Worm (Caenorhabditis elegans): ENCODE data around the gene Y45F10D.2.

The Y45F10D.2 gene

ce11 chrIV:13774578-13774977 is at the start of gene Y45F10D.2:
Gene Y45F10D.2, minus strand, starts transcription at chrIV:13774678.
- no peak for TF ChIP-seq elt-3 (tag; optimal IDR thresholded peaks at IDR 0.05)
- no peak for TF ChIP-seq unc-62 (GFP tag; optimal IDR thresholded peaks at IDR 0.05)
- no peak for TF ChIP-seq ztf-11 (tag; optimal IDR thresholded peaks at IDR 0.05)
- TF ChIP-seq snpc-4 (tag; optimal IDR thresholded peaks at IDR 0.05), result no peak
- no peak for TF ChIP-seq lin-15B (tag; optimal IDR thresholded peaks at IDR 0.05)
- no peak for TF ChIP-seq fkh-10 (GFP tag; optimal IDR thresholded peaks at IDR 0.05)
- TF ChIP-seq nhr-28 (tag; optimal IDR thresholded peaks at IDR 0.05), result no peak
- no peak for TF ChIP-seq nhr-11 (tag; optimal IDR thresholded peaks at IDR 0.05)
- no peak for TF ChIP-seq daf-12 (tag; optimal IDR thresholded peaks at IDR 0.05)
- TF ChIP-seq pqm-1 (tag; optimal IDR thresholded peaks at IDR 0.05), result no peak
- TF ChIP-seq unc-39 (tag; optimal IDR thresholded peaks at IDR 0.05), result no peak
- no peak for TF ChIP-seq sea-2 (GFP tag; optimal IDR thresholded peaks at IDR 0.05)
- no peak for TF ChIP-seq nhr-12 (tag; optimal IDR thresholded peaks at IDR 0.05)
- TF ChIP-seq ceh-28 (tag; optimal IDR thresholded peaks at IDR 0.05), result no peak
- no peak for TF ChIP-seq mdl-1 (tag; optimal IDR thresholded peaks at IDR 0.05)
- no peak for TF ChIP-seq egl-5 (tag; optimal IDR thresholded peaks at IDR 0.05)
- TF ChIP-seq tbx-2 (tag; optimal IDR thresholded peaks at IDR 0.05), result no peak

DNA sequence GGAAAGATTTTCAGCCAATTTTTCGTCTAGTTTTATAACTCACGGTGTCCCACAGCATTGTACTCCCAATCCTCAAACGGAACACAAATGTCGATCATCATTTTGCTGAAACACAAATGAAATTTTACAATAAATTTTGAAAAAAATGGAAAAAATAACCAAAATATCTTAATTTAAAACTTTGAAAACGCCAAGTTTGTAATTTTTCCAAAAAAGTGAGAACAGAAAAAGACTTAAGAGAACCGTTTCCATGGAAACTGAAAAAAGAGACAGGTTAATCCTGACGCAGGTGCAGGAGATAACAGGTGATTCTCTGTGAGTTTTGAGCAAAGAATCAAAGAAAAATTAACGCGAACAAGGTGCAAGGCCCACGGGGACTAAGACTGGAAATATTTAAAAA is 46.4 kb upstream of the Y45F10D.2 start, which contains the start of gene Y45F10D.15:
Y45F10D.15 (minus strand) TSS at position 101 of the 400 bp plus-strand sequence.
- TF ChIP-seq nhr-25 (tag; optimal IDR thresholded peaks at IDR 0.05) (no peak), egl-27 (tag; optimal IDR thresholded peaks at IDR 0.05) (no peak), nhr-77 (tag; optimal IDR thresholded peaks at IDR 0.05) (no peak), unc-39 (tag; optimal IDR thresholded peaks at IDR 0.05) (no peak), elt-1 (tag; optimal IDR thresholded peaks at IDR 0.05) (no peak), elt-3 (tag; optimal IDR thresholded peaks at IDR 0.05) (no peak), ZK546.5 (tag; optimal IDR thresholded peaks at IDR 0.05) (no peak), nhr-12 (tag; optimal IDR thresholded peaks at IDR 0.05) (no peak), tbx-2 (tag; optimal IDR thresholded peaks at IDR 0.05) (no peak), ceh-82 (tag; optimal IDR thresholded peaks at IDR 0.05) (no peak)

- TF ChIP-seq pha-4 (tag; optimal IDR thresholded peaks at IDR 0.05), result no peak
- TF ChIP-seq nhr-25 (tag; optimal IDR thresholded peaks at IDR 0.05), result peak; percentile 10
Measured at ce11 chrIV:13807724-13808123, 33.2 kb upstream of the Y45F10D.2 start, which contains the start of gene Y45F10D.14. Gene Y45F10D.14, minus strand, starts transcription at chrIV:13807824.

ce11 chrIV:13797859-13798374 is 23.4 kb upstream of the Y45F10D.2 start, which contains the start of gene Y45F10D.6:
Gene Y45F10D.6, minus strand, starts transcription at chrIV:13797909.
- no peak for TF ChIP-seq lsy-12 (tag; optimal IDR thresholded peaks at IDR 0.05)
- TF ChIP-seq nhr-28 (tag; optimal IDR thresholded peaks at IDR 0.05), result no peak
- TF ChIP-seq sea-2 (GFP tag; optimal IDR thresholded peaks at IDR 0.05), result no peak
- no peak for TF ChIP-seq ztf-4 (tag; optimal IDR thresholded peaks at IDR 0.05)
- TF ChIP-seq egl-27 (tag; optimal IDR thresholded peaks at IDR 0.05), result no peak
- TF ChIP-seq fkh-10 (GFP tag; optimal IDR thresholded peaks at IDR 0.05), result no peak
- no peak for TF ChIP-seq unc-39 (tag; optimal IDR thresholded peaks at IDR 0.05)

DNA sequence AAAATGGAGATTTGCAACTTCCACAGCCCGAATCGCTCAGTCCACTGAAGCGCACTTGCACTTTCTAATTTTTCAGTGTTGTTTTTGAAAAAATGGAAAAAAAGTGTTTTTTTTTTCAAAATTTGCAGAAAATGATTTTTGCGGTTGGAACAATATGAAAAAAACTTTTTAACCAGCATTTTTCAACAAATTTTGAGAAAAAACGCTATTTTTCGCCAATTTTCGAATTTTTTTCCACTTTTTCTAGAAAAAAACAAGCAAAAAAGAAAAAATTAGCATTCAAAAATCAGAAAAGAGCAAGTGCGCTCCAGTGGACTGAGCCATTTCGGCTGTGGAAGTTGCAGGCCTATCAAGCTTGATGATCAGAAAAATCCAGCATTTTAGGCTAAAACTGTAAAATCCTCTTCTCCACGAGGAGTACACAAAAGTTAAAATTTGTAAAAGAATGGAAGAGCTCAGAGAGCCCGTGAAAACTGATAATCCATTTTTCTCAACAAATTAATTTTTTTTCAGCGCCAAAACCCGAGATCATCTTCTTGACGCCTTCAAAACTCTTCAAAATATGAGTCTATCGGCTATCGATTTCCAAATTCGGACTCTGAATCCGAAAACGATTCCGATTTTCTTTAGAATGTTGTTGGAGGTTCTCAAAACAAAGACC is 20.9 kb upstream of the Y45F10D.2 start:
- TF ChIP-seq zag-1 (tag; optimal IDR thresholded peaks at IDR 0.05) (no peak), aly-2 (tag; optimal IDR thresholded peaks at IDR 0.05) (peak; percentile 83)

- TF ChIP-seq ZK546.5 (tag; optimal IDR thresholded peaks at IDR 0.05) (no peak), pqm-1 (tag; optimal IDR thresholded peaks at IDR 0.05) (peak; percentile 5), lin-15B (tag; optimal IDR thresholded peaks at IDR 0.05) (peak; percentile 81), nhr-67 (tag; optimal IDR thresholded peaks at IDR 0.05) (no peak), nfya-1 (tag; optimal IDR thresholded peaks at IDR 0.05; ENCODE audit: insufficient read depth) (peak; percentile 94), nhr-23 (tag; optimal IDR thresholded peaks at IDR 0.05) (peak; percentile 59), fkh-2 (tag; optimal IDR thresholded peaks at IDR 0.05) (no peak), pha-4 (tag; optimal IDR thresholded peaks at IDR 0.05) (peak; percentile 81), lsy-12 (tag; optimal IDR thresholded peaks at IDR 0.05) (peak; percentile 12), daf-12 (tag; optimal IDR thresholded peaks at IDR 0.05) (no peak), nhr-12 (tag; optimal IDR thresholded peaks at IDR 0.05) (no peak), ceh-9 (tag; optimal IDR thresholded peaks at IDR 0.05) (no peak), elt-3 (tag; optimal IDR thresholded peaks at IDR 0.05) (no peak), nhr-25 (tag; optimal IDR thresholded peaks at IDR 0.05) (peak; percentile 61), lin-39 (tag; optimal IDR thresholded peaks at IDR 0.05) (peak; percentile 54), R02D3.7 (tag; optimal IDR thresholded peaks at IDR 0.05) (peak; percentile 24), nhr-28 (tag; optimal IDR thresholded peaks at IDR 0.05) (no peak), elt-2 (tag; optimal IDR thresholded peaks at IDR 0.05) (peak; percentile 5), fkh-10 (GFP tag; optimal IDR thresholded peaks at IDR 0.05) (no peak), hmg-11 (tag; optimal IDR thresholded peaks at IDR 0.05) (peak; percentile 74), ceh-82 (tag; optimal IDR thresholded peaks at IDR 0.05) (no peak), skn-1 (tag; optimal IDR thresholded peaks at IDR 0.05) (peak; percentile 11), ama-1 (optimal IDR thresholded peaks at IDR 0.05) (no peak), egl-5 (tag; optimal IDR thresholded peaks at IDR 0.05) (peak; percentile 86), snpc-4 (tag; optimal IDR thresholded peaks at IDR 0.05) (peak; percentile 75), sea-2 (GFP tag; optimal IDR thresholded peaks at IDR 0.05) (no peak)
Measured at ce11 chrIV:13788652-13789051, 14.2 kb upstream of the Y45F10D.2 start, which contains the start of the genes sas-6 and Y45F10D.7. Gene sas-6, minus strand, starts transcription at chrIV:13788731. Gene Y45F10D.7, plus strand, starts transcription at chrIV:13788907.

All from whole organism, L3 larva.